Worm (Caenorhabditis elegans) whole organism, mixed stage, embryonic: Measurements from ENCODE around the gene dnj-25.

Source experiments
- bed-3 ChIP-seq: fragments of 200-800 bp; sonication (Bioruptor generic); optimal IDR thresholded peaks from 3 replicates; lab custom pipeline; 2018; ENCODE audit warnings: mild to moderate bottlenecking, missing genetic modification characterization, moderate library complexity, missing compliant biosample characterization
- ceh-83 ChIP-seq: fragments of 200-800 bp; sonication (Bioruptor generic); optimal IDR thresholded peaks from 2 replicates; lab custom pipeline; 2018; ENCODE audit warnings: mild to moderate bottlenecking, missing genetic modification characterization, missing compliant biosample characterization
- elt-3 ChIP-seq: fragments of 150-350 bp; optimal IDR thresholded peaks from 2 replicates; lab custom pipeline; 2014; ENCODE audit warnings: missing biosample characterization, missing genetic modification characterization
- lsy-2 ChIP-seq: fragments of 150-350 bp; optimal IDR thresholded peaks from 2 replicates; lab custom pipeline; 2014; ENCODE audit warnings: missing biosample characterization, missing genetic modification characterization
- nhr-237 ChIP-seq: fragments of 150-350 bp; optimal IDR thresholded peaks from 2 replicates; lab custom pipeline; 2014; ENCODE audit warnings: missing biosample characterization, missing genetic modification characterization
- nhr-76 ChIP-seq: sonication (generic microtip); optimal IDR thresholded peaks from 2 replicates; lab custom pipeline; 2017; ENCODE audit warnings: missing biosample characterization, missing genetic modification characterization
- unc-62 ChIP-seq: fragments of 150-350 bp; optimal IDR thresholded peaks from 2 replicates; lab custom pipeline; 2014; ENCODE audit warnings: missing biosample characterization, missing genetic modification reagents, missing genetic modification characterization

DNA sequence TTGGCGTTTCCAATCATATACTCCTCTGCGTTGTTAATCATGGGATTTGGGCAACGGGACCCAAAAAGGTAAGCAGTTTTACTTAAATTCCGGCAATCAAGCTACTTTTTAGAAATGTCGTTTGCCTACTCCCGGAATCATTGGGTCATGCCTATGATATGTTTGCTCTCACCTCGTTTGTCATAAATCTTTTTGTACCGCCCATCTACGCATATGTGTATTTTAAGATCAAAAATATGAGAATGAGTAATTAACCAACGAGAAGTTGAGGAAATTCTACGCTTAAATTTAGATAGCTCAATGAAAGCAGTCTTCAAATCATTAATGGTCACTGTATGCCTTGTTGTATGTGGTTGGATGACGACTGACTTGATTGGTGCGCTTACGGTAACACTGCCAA is 61.8 kb downstream of the dnj-25 start:
- TF ChIP-seq nhr-237 (tag; lab: Kevin White, UChicago) (no peak), lsy-2 (tag; lab: Kevin White, UChicago) (no peak), elt-3 (no peak), bed-3 (GFP tag; lab: Kevin White, UChicago) (no peak), nhr-76 (no peak), unc-62 (GFP tag; lab: Kevin White, UChicago) (no peak), ceh-83 (GFP tag; lab: Kevin White, UChicago) (no peak)
